ENCODE assay signal across 6 fruit fly cellular contexts in genomic region chr3R:25647577-25648257, dm6.
TF ChIP-seq lines count a peak whose summit lies in the region.

No protein-coding gene starts in this region.

- TF ChIP-seq CTCF in S2 (optimal IDR thresholded peaks at IDR 0.05; lab: Kevin White, UChicago) = peak; percentile 38 to 62
- TF ChIP-seq CTCF in whole organism, embryonic (GFP tag; optimal IDR thresholded peaks at IDR 0.05; lab: Kevin White, UChicago) = peak; percentile 63

TF ChIP-seq in whole organism, adult, 20 proteins besides CTCF, POLR2A, EP300 and RAD21 (continues in another document):
- TF ChIP-seq kay (GFP tag; lab: Kevin White, UChicago; ENCODE audit: borderline replicate concordance) (peak; percentile 95), CG11617 (GFP tag; optimal IDR thresholded peaks at IDR 0.05; lab: Kevin White, UChicago) (peak; percentile 52), cic (GFP tag; optimal IDR thresholded peaks at IDR 0.05; lab: Kevin White, UChicago) (peak; percentile 56), CG12768 (GFP tag; optimal IDR thresholded peaks at IDR 0.05; lab: Kevin White, UChicago) (peak; percentile 79), bab1 (GFP tag; optimal IDR thresholded peaks at IDR 0.05; lab: Kevin White, UChicago) (peak; percentile 42), cnc (optimal IDR thresholded peaks at IDR 0.05; lab: Kevin White, UChicago) (no peak), Mnt (GFP tag; optimal IDR thresholded peaks at IDR 0.05; lab: Kevin White, UChicago) (peak; percentile 33), Hr96 (GFP tag; optimal IDR thresholded peaks at IDR 0.05; lab: Kevin White, UChicago) (peak; percentile 50), Crg-1 (GFP tag; optimal IDR thresholded peaks at IDR 0.05; lab: Kevin White, UChicago) (no peak), ovo (GFP tag; optimal IDR thresholded peaks at IDR 0.05; lab: Kevin White, UChicago) (peak; percentile 49), toe (GFP tag; optimal IDR thresholded peaks at IDR 0.05; lab: Kevin White, UChicago) (peak; percentile 42), CG7045 (GFP tag; optimal IDR thresholded peaks at IDR 0.05; lab: Kevin White, UChicago) (no peak), CG5204 (GFP tag; optimal IDR thresholded peaks at IDR 0.05; lab: Kevin White, UChicago) (no peak), CG33017 (tag; optimal IDR thresholded peaks at IDR 0.05; lab: Kevin White, UChicago) (peak; percentile 41), pad (GFP tag; optimal IDR thresholded peaks at IDR 0.05; lab: Kevin White, UChicago) (no peak), tj (GFP tag; optimal IDR thresholded peaks at IDR 0.05; lab: Kevin White, UChicago) (peak; percentile 50), CG14711 (tag; optimal IDR thresholded peaks at IDR 0.05; lab: Kevin White, UChicago) (peak; percentile 3), CG7101 (tag; optimal IDR thresholded peaks at IDR 0.05; lab: Kevin White, UChicago) (peak; percentile 41)

TF ChIP-seq in whole organism, embryonic, 481 proteins besides CTCF, POLR2A, EP300 and RAD21 (continues in another document):
- TF ChIP-seq Sry-δ (GFP tag; optimal IDR thresholded peaks at IDR 0.05; lab: Kevin White, UChicago) = peak; percentile 69
- TF ChIP-seq CG3995 (GFP tag; optimal IDR thresholded peaks at IDR 0.05; lab: Kevin White, UChicago) = no peak
- no peak for TF ChIP-seq CG12071 (GFP tag; optimal IDR thresholded peaks at IDR 0.05; lab: Kevin White, UChicago)
- TF ChIP-seq CG17612 (GFP tag; IDR thresholded peaks at IDR 0.05; lab: Robert Waterston, UW) = no peak
- peak; percentile 37 for TF ChIP-seq CG1233 (GFP tag; optimal IDR thresholded peaks at IDR 0.05; lab: Kevin White, UChicago)
- no peak for TF ChIP-seq crol (GFP tag; IDR thresholded peaks at IDR 0.05; lab: Robert Waterston, UW)
- no peak for TF ChIP-seq corto (GFP tag; optimal IDR thresholded peaks at IDR 0.05; lab: Kevin White, UChicago)
- TF ChIP-seq jing (GFP tag; optimal IDR thresholded peaks at IDR 0.05; lab: Kevin White, UChicago) = no peak
- TF ChIP-seq nerfin-1 (tag; optimal IDR thresholded peaks at IDR 0.05; lab: Kevin White, UChicago) = peak; percentile 33
- peak; percentile 77 for TF ChIP-seq sna (GFP tag; IDR thresholded peaks at IDR 0.05; lab: Robert Waterston, UW; ENCODE audit: partially characterized antibody)
- TF ChIP-seq sd (tag; optimal IDR thresholded peaks at IDR 0.05; lab: Kevin White, UChicago) = peak; percentile 5
- no peak for TF ChIP-seq run (tag; optimal IDR thresholded peaks at IDR 0.05; lab: Kevin White, UChicago)
- no peak for TF ChIP-seq H15 (GFP tag; IDR thresholded peaks at IDR 0.05; lab: Robert Waterston, UW)
- TF ChIP-seq Ssrp (tag; optimal IDR thresholded peaks at IDR 0.05; lab: Kevin White, UChicago) = no peak
- TF ChIP-seq B-H2 (GFP tag; optimal IDR thresholded peaks at IDR 0.05; lab: Kevin White, UChicago) = no peak
- TF ChIP-seq CG4360 (GFP tag; IDR thresholded peaks at IDR 0.05; lab: Robert Waterston, UW) = 0 out of 2 replicates have a peak, but pooled peaks have one; percentile 24
- peak; percentile 42 for TF ChIP-seq YL-1 (GFP tag; optimal IDR thresholded peaks at IDR 0.05; lab: Kevin White, UChicago)
- no peak for TF ChIP-seq crp (GFP tag; optimal IDR thresholded peaks at IDR 0.05; lab: Kevin White, UChicago)
- TF ChIP-seq CG12236 (GFP tag; optimal IDR thresholded peaks at IDR 0.05; lab: Kevin White, UChicago) = no peak

TF ChIP-seq in whole organism, prepupa, 60 proteins besides CTCF, POLR2A, EP300 and RAD21 (continues in another document):
- TF ChIP-seq vri (GFP tag; optimal IDR thresholded peaks at IDR 0.05; lab: Kevin White, UChicago) (no peak), CG6163 (GFP tag; IDR thresholded peaks at IDR 0.05; lab: Robert Waterston, UW) (peak; percentile 83), Sox14 (GFP tag; optimal IDR thresholded peaks at IDR 0.05; lab: Kevin White, UChicago) (peak; percentile 43), CG3919 (GFP tag; optimal IDR thresholded peaks at IDR 0.05; lab: Kevin White, UChicago) (peak; percentile 39), Blimp-1 (GFP tag; optimal IDR thresholded peaks at IDR 0.05; lab: Kevin White, UChicago) (no peak), lz (GFP tag; optimal IDR thresholded peaks at IDR 0.05; lab: Kevin White, UChicago) (peak; percentile 46), CG4318 (GFP tag; optimal IDR thresholded peaks at IDR 0.05; lab: Kevin White, UChicago) (no peak), esn (GFP tag; optimal IDR thresholded peaks at IDR 0.05; lab: Kevin White, UChicago) (peak; percentile 40), Met (GFP tag; optimal IDR thresholded peaks at IDR 0.05; lab: Kevin White, UChicago) (peak; percentile 43), achi (GFP tag; optimal IDR thresholded peaks at IDR 0.05; lab: Kevin White, UChicago) (peak; percentile 39), salr (GFP tag; optimal IDR thresholded peaks at IDR 0.05; lab: Kevin White, UChicago) (peak in 1 of 2 experiments; percentile 51), Hr39 (GFP tag; optimal IDR thresholded peaks at IDR 0.05; lab: Kevin White, UChicago) (peak; percentile 35), CG8632 (GFP tag; optimal IDR thresholded peaks at IDR 0.05; lab: Kevin White, UChicago) (no peak), CG9139 (GFP tag; optimal IDR thresholded peaks at IDR 0.05; lab: Kevin White, UChicago) (peak; percentile 53), Hr4 (GFP tag; optimal IDR thresholded peaks at IDR 0.05; lab: Kevin White, UChicago) (peak; percentile 33), Hr38 (GFP tag; optimal IDR thresholded peaks at IDR 0.05; lab: Kevin White, UChicago) (no peak), Eip78C (GFP tag; lab: Kevin White, UChicago) (peak; percentile 71), CG11762 (GFP tag; optimal IDR thresholded peaks at IDR 0.05; lab: Kevin White, UChicago; ENCODE audit: insufficient read depth) (no peak), acj6 (GFP tag; optimal IDR thresholded peaks at IDR 0.05; lab: Kevin White, UChicago) (no peak)

TF ChIP-seq in whole organism, pupa, 21 proteins besides CTCF, POLR2A, EP300 and RAD21:
- peak; percentile 85 for TF ChIP-seq CG12605 (GFP tag; IDR thresholded peaks at IDR 0.05; lab: Robert Waterston, UW)
- TF ChIP-seq Ets98B (GFP tag; IDR thresholded peaks at IDR 0.05; lab: Robert Waterston, UW) = peak; percentile 82
- TF ChIP-seq gl (tag; optimal IDR thresholded peaks at IDR 0.05; lab: Kevin White, UChicago) = peak; percentile 52
- peak; percentile 33 for TF ChIP-seq CG34367 (tag; optimal IDR thresholded peaks at IDR 0.05; lab: Kevin White, UChicago)
- TF ChIP-seq Snoo (tag; optimal IDR thresholded peaks at IDR 0.05; lab: Kevin White, UChicago) = peak; percentile 52
- peak; percentile 44; the same call in 1 of the 2 replicates for TF ChIP-seq rn (GFP tag; IDR thresholded peaks at IDR 0.05; lab: Robert Waterston, UW)
- TF ChIP-seq CG9948 (tag; optimal IDR thresholded peaks at IDR 0.05; lab: Kevin White, UChicago) = no peak
- peak; percentile 84 for TF ChIP-seq CG32121 (GFP tag; IDR thresholded peaks at IDR 0.05; lab: Robert Waterston, UW)
- no peak for TF ChIP-seq D1 (tag; optimal IDR thresholded peaks at IDR 0.05; lab: Kevin White, UChicago)
- TF ChIP-seq CG17806 (tag; optimal IDR thresholded peaks at IDR 0.05; lab: Kevin White, UChicago) = peak; percentile 10
- peak; percentile 19 for TF ChIP-seq Pif1B (GFP tag; optimal IDR thresholded peaks at IDR 0.05; lab: Kevin White, UChicago)
- TF ChIP-seq CG10348 (GFP tag; IDR thresholded peaks at IDR 0.05; lab: Robert Waterston, UW) = no peak
- peak; percentile 67 for TF ChIP-seq CG13204 (GFP tag; optimal IDR thresholded peaks at IDR 0.05; lab: Kevin White, UChicago)
- TF ChIP-seq CG15710 (tag; optimal IDR thresholded peaks at IDR 0.05; lab: Kevin White, UChicago) = peak; percentile 30
- TF ChIP-seq CG8159 (tag; optimal IDR thresholded peaks at IDR 0.05; lab: Kevin White, UChicago) = peak; percentile 33
- peak; percentile 83 for TF ChIP-seq fd96Ca (GFP tag; IDR thresholded peaks at IDR 0.05; lab: Robert Waterston, UW)
- peak; percentile 51 for TF ChIP-seq Pif1A (GFP tag; optimal IDR thresholded peaks at IDR 0.05; lab: Kevin White, UChicago)
- TF ChIP-seq CG14655 (GFP tag; optimal IDR thresholded peaks at IDR 0.05; lab: Kevin White, UChicago) = peak; percentile 58
- peak; percentile 77; the same call in 2 of the 3 replicates for TF ChIP-seq CG4496 (GFP tag; IDR thresholded peaks at IDR 0.05; lab: Robert Waterston, UW)
- TF ChIP-seq EcR (GFP tag; optimal IDR thresholded peaks at IDR 0.05; lab: Kevin White, UChicago) = no peak
- peak; percentile 22 for TF ChIP-seq CG8301 (tag; optimal IDR thresholded peaks at IDR 0.05; lab: Kevin White, UChicago)

TF ChIP-seq in whole organism, wandering third instar larva, 38 proteins besides CTCF, POLR2A, EP300 and RAD21 (continues in another document):
- peak; percentile 4 for TF ChIP-seq dmrt93B (GFP tag; optimal IDR thresholded peaks at IDR 0.05; lab: Kevin White, UChicago)
- TF ChIP-seq Hr83 (GFP tag; optimal IDR thresholded peaks at IDR 0.05; lab: Kevin White, UChicago; ENCODE audit: poor library complexity, severe bottlenecking) = peak; percentile 23
- TF ChIP-seq CrebA (GFP tag; optimal IDR thresholded peaks at IDR 0.05; lab: Kevin White, UChicago; ENCODE audit: borderline replicate concordance) = no peak
- peak; percentile 34 for TF ChIP-seq Dif (GFP tag; optimal IDR thresholded peaks at IDR 0.05; lab: Kevin White, UChicago; ENCODE audit: partially characterized antibody)
- no peak for TF ChIP-seq tai (GFP tag; optimal IDR thresholded peaks at IDR 0.05; lab: Kevin White, UChicago)
- TF ChIP-seq sage (GFP tag; optimal IDR thresholded peaks at IDR 0.05; lab: Kevin White, UChicago) = no peak
- peak; percentile 18 for TF ChIP-seq Sp1 (GFP tag; optimal IDR thresholded peaks at IDR 0.05; lab: Kevin White, UChicago)
- no peak for TF ChIP-seq foxo (GFP tag; optimal IDR thresholded peaks at IDR 0.05; lab: Kevin White, UChicago)
- TF ChIP-seq ey (GFP tag; optimal IDR thresholded peaks at IDR 0.05; lab: Kevin White, UChicago) = peak; percentile 13
- TF ChIP-seq sv (GFP tag; optimal IDR thresholded peaks at IDR 0.05; lab: Kevin White, UChicago) = no peak
- TF ChIP-seq jim (GFP tag; optimal IDR thresholded peaks at IDR 0.05; lab: Kevin White, UChicago) = no peak
- TF ChIP-seq fru (GFP tag; optimal IDR thresholded peaks at IDR 0.05; lab: Kevin White, UChicago) = peak; percentile 32
- peak; percentile 6 for TF ChIP-seq woc (GFP tag; optimal IDR thresholded peaks at IDR 0.05; lab: Kevin White, UChicago)
- no peak for TF ChIP-seq HLH106 (tag; optimal IDR thresholded peaks at IDR 0.05; lab: Kevin White, UChicago)
- TF ChIP-seq usp (GFP tag; optimal IDR thresholded peaks at IDR 0.05; lab: Kevin White, UChicago) = no peak
- no peak for TF ChIP-seq Hr78 (GFP tag; optimal IDR thresholded peaks at IDR 0.05; lab: Kevin White, UChicago)
- no peak for TF ChIP-seq dsf (GFP tag; optimal IDR thresholded peaks at IDR 0.05; lab: Kevin White, UChicago; ENCODE audit: borderline replicate concordance)
- TF ChIP-seq Mio (GFP tag; optimal IDR thresholded peaks at IDR 0.05; lab: Kevin White, UChicago) = no peak
- TF ChIP-seq Rel (GFP tag; optimal IDR thresholded peaks at IDR 0.05; lab: Kevin White, UChicago) = no peak
- peak; percentile 36 for TF ChIP-seq Rel (tag; optimal IDR thresholded peaks at IDR 0.05; lab: Kevin White, UChicago)
- TF ChIP-seq CG32264 (GFP tag; optimal IDR thresholded peaks at IDR 0.05; lab: Kevin White, UChicago) = no peak
- TF ChIP-seq br (GFP tag; optimal IDR thresholded peaks at IDR 0.05; lab: Kevin White, UChicago) = peak; percentile 17
- peak; percentile 50 for TF ChIP-seq h (GFP tag; optimal IDR thresholded peaks at IDR 0.05; lab: Kevin White, UChicago)
